Fruit fly (Drosophila melanogaster) whole organism, wandering third instar larva: Measurements from ENCODE around the gene CG43894.
A peak's percentile ranks its signal among the peaks of the same experiment; 100 is the strongest.

Experiments
- Abd-B ChIP-seq: fragments of >200 bp; optimal IDR thresholded peaks from 2 replicates; lab custom pipeline; 2017; ENCODE audit warnings: missing biosample characterization, missing genetic modification characterization
- CG32264 ChIP-seq: fragments of 200-800 bp; sonication (Bioruptor generic); optimal IDR thresholded peaks from 2 replicates; lab custom pipeline; 2016; ENCODE audit warnings: missing biosample characterization, missing genetic modification characterization
- CG9705 ChIP-seq: fragments of 200-800 bp; sonication (Bioruptor generic); optimal IDR thresholded peaks from 2 replicates; lab custom pipeline; 2018; ENCODE audit warnings: missing biosample characterization, mild to moderate bottlenecking, missing genetic modification characterization
- CrebA ChIP-seq: fragments of 200-800 bp; sonication (Bioruptor generic); optimal IDR thresholded peaks from 2 replicates; lab custom pipeline; 2016; ENCODE audit warnings: missing biosample characterization, mild to moderate bottlenecking, missing genetic modification characterization, borderline replicate concordance
- Dfd ChIP-seq: fragments of >200 bp; optimal IDR thresholded peaks from 2 replicates; lab custom pipeline; 2017; ENCODE audit warnings: missing biosample characterization, missing genetic modification characterization
- Dif ChIP-seq: fragments of 200-275, 200-300 bp; sonication (Bioruptor generic); optimal IDR thresholded peaks from 2 replicates; lab custom pipeline; 2018; ENCODE audit warnings: missing biosample characterization, missing genetic modification characterization; ENCODE audit not compliant: partially characterized antibody
- GATAd ChIP-seq: sonication (Bioruptor generic); optimal IDR thresholded peaks from 2 replicates; lab custom pipeline; 2016; ENCODE audit warnings: missing biosample characterization, missing genetic modification characterization
- HLH106 ChIP-seq: fragments of 200-800 bp; optimal IDR thresholded peaks from 3 replicates; lab custom pipeline; 2019; ENCODE audit warnings: missing biosample characterization, mild to moderate bottlenecking, missing genetic modification characterization, moderate library complexity
- Hnf4 ChIP-seq: fragments of 200-800 bp; sonication (Bioruptor generic); optimal IDR thresholded peaks from 2 replicates; lab custom pipeline; 2016; ENCODE audit warnings: missing biosample characterization, mild to moderate bottlenecking, missing genetic modification characterization
- Hr78 ChIP-seq: fragments of >200 bp; optimal IDR thresholded peaks from 2 replicates; lab custom pipeline; 2017; ENCODE audit warnings: missing biosample characterization, missing genetic modification characterization
- Hr83 ChIP-seq: fragments of 200-300 bp; sonication (Bioruptor generic); optimal IDR thresholded peaks from 2 replicates; lab custom pipeline; 2016; ENCODE audit warnings: missing biosample characterization, mild to moderate bottlenecking, missing genetic modification characterization, moderate library complexity; ENCODE audit not compliant: poor library complexity, severe bottlenecking
- Jra ChIP-seq: sonication (Bioruptor generic); optimal IDR thresholded peaks from 2 replicates; lab custom pipeline; 2016; ENCODE audit warnings: missing biosample characterization, missing genetic modification characterization
- Mio ChIP-seq: sonication (Bioruptor generic); optimal IDR thresholded peaks from 2 replicates; lab custom pipeline; 2016; ENCODE audit warnings: missing biosample characterization, missing genetic modification characterization
- Myc ChIP-seq: fragments of >200 bp; optimal IDR thresholded peaks from 2 replicates; lab custom pipeline; 2017
- N ChIP-seq: fragments of >200 bp; optimal IDR thresholded peaks from 2 replicates; lab custom pipeline; 2018; ENCODE audit warnings: missing biosample characterization, missing external identifiers, missing genetic modification characterization
- OdsH ChIP-seq: fragments of 200-800 bp; sonication (Bioruptor generic); optimal IDR thresholded peaks from 2 replicates; lab custom pipeline; 2016; ENCODE audit warnings: missing biosample characterization, mild to moderate bottlenecking, missing genetic modification characterization
- Rel ChIP-seq, 2 experiments: fragments of 200-800 bp; sonication (Bioruptor generic) in 1 of 2; optimal IDR thresholded peaks; 2 replicates in 1 of 2; 3 replicates in 1 of 2; lab custom pipeline; 2016 to 2019; ENCODE audit warnings: mild to moderate bottlenecking in 2 of 2, missing biosample characterization in 2 of 2, missing genetic modification characterization in 2 of 2, moderate library complexity in 1 of 2
- Sp1 ChIP-seq: fragments of 200-800 bp; sonication (Bioruptor generic); optimal IDR thresholded peaks from 3 replicates; lab custom pipeline; 2019; ENCODE audit warnings: missing biosample characterization, mild to moderate bottlenecking, missing genetic modification characterization, moderate library complexity
- Vsx2 ChIP-seq: fragments of 200-300, 225-300 bp; sonication (Bioruptor generic); optimal IDR thresholded peaks from 2 replicates; lab custom pipeline; 2018; ENCODE audit warnings: missing biosample characterization, missing genetic modification characterization; ENCODE audit not compliant: partially characterized antibody
- br ChIP-seq: fragments of 200-800 bp; sonication (Bioruptor generic); optimal IDR thresholded peaks from 2 replicates; lab custom pipeline; 2016; ENCODE audit warnings: missing biosample characterization, missing genetic modification characterization
- brk ChIP-seq: fragments of 200-800 bp; sonication (Bioruptor generic); optimal IDR thresholded peaks from 2 replicates; lab custom pipeline; 2016; ENCODE audit warnings: missing biosample characterization, mild to moderate bottlenecking, missing genetic modification characterization
- dl ChIP-seq, 2 experiments: fragments of 175-275, 200-275 bp in 1 of 2; fragments of 200-275 bp in 1 of 2; sonication (Bioruptor generic); optimal IDR thresholded peaks; lab custom pipeline; 2018; ENCODE audit warnings: mild to moderate bottlenecking in 2 of 2, missing biosample characterization in 2 of 2, missing genetic modification characterization in 2 of 2, moderate library complexity in 2 of 2; ENCODE audit not compliant: partially characterized antibody in 2 of 2, insufficient read depth in 1 of 2
- dmrt93B ChIP-seq: fragments of 200-800 bp; sonication (Bioruptor generic); optimal IDR thresholded peaks from 2 replicates; lab custom pipeline; 2018; ENCODE audit warnings: missing biosample characterization, mild to moderate bottlenecking, missing genetic modification characterization
- dsf ChIP-seq: sonication (Bioruptor generic); optimal IDR thresholded peaks from 2 replicates; lab custom pipeline; 2016; ENCODE audit warnings: missing biosample characterization, missing genetic modification characterization, borderline replicate concordance
- ey ChIP-seq: fragments of 200-800 bp; sonication (Bioruptor generic); optimal IDR thresholded peaks from 2 replicates; lab custom pipeline; 2016; ENCODE audit warnings: missing biosample characterization, missing genetic modification characterization
- foxo ChIP-seq, 2 experiments: fragments of 200-800 bp; sonication (Bioruptor generic); optimal IDR thresholded peaks; 2 replicates in 1 of 2; 3 replicates in 1 of 2; lab custom pipeline; 2016 to 2017; ENCODE audit warnings: missing biosample characterization in 2 of 2, missing genetic modification characterization in 2 of 2
- fru ChIP-seq: fragments of 200-800 bp; sonication (Bioruptor generic); optimal IDR thresholded peaks from 3 replicates; lab custom pipeline; 2016; ENCODE audit warnings: missing biosample characterization, mild to moderate bottlenecking, missing genetic modification characterization
- h ChIP-seq: fragments of 200-800 bp; sonication (Bioruptor generic); optimal IDR thresholded peaks from 3 replicates; lab custom pipeline; 2016; ENCODE audit warnings: missing biosample characterization, mild to moderate bottlenecking, missing genetic modification characterization
- jim ChIP-seq: fragments of 175-275, 200-325 bp; sonication (Bioruptor generic); optimal IDR thresholded peaks from 2 replicates; lab custom pipeline; 2016; ENCODE audit warnings: missing biosample characterization, mild to moderate bottlenecking, missing genetic modification characterization
- lola ChIP-seq: fragments of >200 bp; optimal IDR thresholded peaks from 2 replicates; lab custom pipeline; 2017; ENCODE audit warnings: missing biosample characterization, missing genetic modification characterization
- pan ChIP-seq: fragments of >200 bp; optimal IDR thresholded peaks from 2 replicates; lab custom pipeline; 2017
- psq ChIP-seq: fragments of 200-800 bp; sonication (Bioruptor generic); optimal IDR thresholded peaks from 3 replicates; lab custom pipeline; 2017; ENCODE audit warnings: missing biosample characterization, mild to moderate bottlenecking, missing genetic modification characterization, moderate library complexity
- rgr ChIP-seq: fragments of 200-800 bp; sonication (Bioruptor generic); optimal IDR thresholded peaks from 3 replicates; lab custom pipeline; 2016; ENCODE audit warnings: missing biosample characterization, mild to moderate bottlenecking, missing genetic modification characterization
- sage ChIP-seq: fragments of 200-800 bp; sonication (Bioruptor generic); optimal IDR thresholded peaks from 2 replicates; lab custom pipeline; 2016; ENCODE audit warnings: missing biosample characterization, mild to moderate bottlenecking, missing genetic modification characterization
- sv ChIP-seq: fragments of 200-800 bp; sonication (Bioruptor generic); optimal IDR thresholded peaks from 3 replicates; lab custom pipeline; 2016; ENCODE audit warnings: missing biosample characterization, missing genetic modification characterization
- tai ChIP-seq: sonication (Bioruptor generic); optimal IDR thresholded peaks from 2 replicates; lab custom pipeline; 2016; ENCODE audit warnings: missing biosample characterization, missing genetic modification characterization
- usp ChIP-seq: fragments of >200 bp; optimal IDR thresholded peaks from 2 replicates; lab custom pipeline; 2017; ENCODE audit warnings: missing biosample characterization, missing genetic modification characterization
- woc ChIP-seq: sonication (Bioruptor generic); optimal IDR thresholded peaks from 2 replicates; lab custom pipeline; 2016; ENCODE audit warnings: missing biosample characterization, mild to moderate bottlenecking, missing genetic modification characterization

Gene CG43894

DNA sequence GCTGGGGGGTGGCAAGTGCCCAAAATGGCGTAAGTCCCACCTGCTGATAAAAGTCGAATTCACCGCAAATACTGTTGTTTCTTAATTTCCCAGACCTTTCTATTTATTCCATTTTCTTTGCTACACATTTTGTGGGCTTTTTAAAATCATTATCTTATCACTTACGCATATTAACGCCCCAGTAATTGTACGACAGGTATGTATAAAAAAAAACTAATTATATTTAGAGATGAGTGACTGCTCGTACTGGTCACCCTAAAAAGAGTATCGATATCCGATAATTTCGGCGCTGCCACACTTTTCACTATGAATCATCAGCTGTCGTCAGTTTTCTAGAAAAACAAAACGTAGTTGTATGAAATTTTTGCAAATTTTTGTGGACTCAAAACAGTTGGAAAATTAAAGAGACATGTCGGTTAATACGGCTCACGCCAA is 39.7 kb upstream of the CG43894 start, which contains the start of the genes CG10948 and Wbp2:
Gene CG10948, minus strand, starts transcription at position 251 of the 435 bp plus-strand sequence.
Gene Wbp2, plus strand, starts transcription at position 299 of the 435 bp plus-strand sequence.
- TF ChIP-seq OdsH (GFP tag; lab: Kevin White, UChicago): no peak
- no peak for TF ChIP-seq dl (GFP tag; optimal IDR thresholded peaks at IDR 0.05; lab: Kevin White, UChicago; ENCODE audit: insufficient read depth in 1 of 2, partially characterized antibody in 2 of 2)
- TF ChIP-seq N (GFP tag; lab: Kevin White, UChicago): no peak
- no peak for TF ChIP-seq Sp1 (GFP tag; lab: Kevin White, UChicago)
- TF ChIP-seq Dfd (GFP tag; lab: Kevin White, UChicago): no peak
- TF ChIP-seq lola (GFP tag; lab: Kevin White, UChicago): no peak
- TF ChIP-seq tai (GFP tag; lab: Kevin White, UChicago): no peak
- no peak for TF ChIP-seq Mio (GFP tag; lab: Kevin White, UChicago)
- TF ChIP-seq fru (GFP tag; lab: Kevin White, UChicago): no peak
- peak; percentile 73 for TF ChIP-seq CrebA (GFP tag; lab: Kevin White, UChicago)
- TF ChIP-seq dsf (GFP tag; lab: Kevin White, UChicago): peak; percentile 22
- peak; percentile 57 for TF ChIP-seq sage
- no peak for TF ChIP-seq rgr (GFP tag; lab: Kevin White, UChicago)
- TF ChIP-seq GATAd (GFP tag; lab: Kevin White, UChicago): no peak
- no peak for TF ChIP-seq Rel (GFP tag; optimal IDR thresholded peaks at IDR 0.05; lab: Kevin White, UChicago)
- TF ChIP-seq Rel (tag; optimal IDR thresholded peaks at IDR 0.05; lab: Kevin White, UChicago): peak; percentile 95
- TF ChIP-seq CG32264 (GFP tag; lab: Kevin White, UChicago): peak; percentile 3
- no peak for TF ChIP-seq dmrt93B (GFP tag; lab: Kevin White, UChicago)
- TF ChIP-seq CG9705 (GFP tag; lab: Kevin White, UChicago): peak; percentile 20
- TF ChIP-seq br: no peak
- TF ChIP-seq Abd-B (GFP tag; lab: Kevin White, UChicago): no peak
- no peak for TF ChIP-seq ey (GFP tag; lab: Kevin White, UChicago)
- no peak for TF ChIP-seq brk (GFP tag; lab: Kevin White, UChicago)
- no peak for TF ChIP-seq h (GFP tag; lab: Kevin White, UChicago)
- no peak for TF ChIP-seq Myc (lab: Kevin White, UChicago)
- TF ChIP-seq Hnf4 (GFP tag; lab: Kevin White, UChicago): peak; percentile 64
- TF ChIP-seq Hr83 (GFP tag; lab: Kevin White, UChicago): no peak
- no peak for TF ChIP-seq pan (lab: Kevin White, UChicago)
- TF ChIP-seq foxo (GFP tag; optimal IDR thresholded peaks at IDR 0.05; lab: Kevin White, UChicago): peak in 1 of 2 experiments; percentile 36
- no peak for TF ChIP-seq jim (GFP tag; lab: Kevin White, UChicago)
- TF ChIP-seq Jra (GFP tag; lab: Kevin White, UChicago): peak; percentile 89
- TF ChIP-seq usp (GFP tag; lab: Kevin White, UChicago): no peak
- TF ChIP-seq Hr78 (GFP tag; lab: Kevin White, UChicago): no peak
- peak; percentile 48 for TF ChIP-seq Vsx2 (GFP tag; lab: Kevin White, UChicago)
- TF ChIP-seq woc (GFP tag; lab: Kevin White, UChicago): no peak
- peak; percentile 90 for TF ChIP-seq psq
- TF ChIP-seq sv (GFP tag; lab: Kevin White, UChicago): no peak
- TF ChIP-seq HLH106: no peak
- no peak for TF ChIP-seq Dif (GFP tag; lab: Kevin White, UChicago)

DNA sequence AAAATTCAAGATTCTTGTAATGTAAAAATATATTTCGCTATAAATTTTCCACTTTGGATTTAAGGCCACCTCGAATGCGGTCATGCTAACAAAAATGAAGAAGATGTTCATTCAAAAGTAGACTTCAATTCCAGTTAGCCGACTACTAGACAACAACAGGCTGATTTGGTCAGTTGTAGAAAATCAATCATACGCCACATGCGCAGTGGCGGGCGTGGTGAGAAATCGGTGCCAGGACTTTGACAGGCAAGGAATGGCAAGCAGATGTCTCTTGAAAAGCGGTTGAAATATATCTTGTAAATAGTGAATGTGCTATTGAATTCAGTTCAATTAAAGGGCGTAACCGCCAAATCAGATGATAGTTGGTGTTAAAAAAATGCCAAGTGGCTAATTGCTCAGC is 36.1 kb upstream of the CG43894 start, which contains the start of gene Ent3:
Gene Ent3, plus strand, starts transcription at position 224 of the 400 bp plus-strand sequence.
- TF ChIP-seq Hr78 (GFP tag; lab: Kevin White, UChicago) (no peak), Hnf4 (GFP tag; lab: Kevin White, UChicago) (no peak), Abd-B (GFP tag; lab: Kevin White, UChicago) (no peak), psq (no peak), Dfd (GFP tag; lab: Kevin White, UChicago) (no peak), Hr83 (GFP tag; lab: Kevin White, UChicago) (no peak)
- TF ChIP-seq, all 38 proteins: peak for 0
